Fruit fly (Drosophila melanogaster) whole organism, embryonic: ENCODE measurements around the gene CG11178.

Source experiments
- Atf6 ChIP-seq: fragments of 200-800 bp; sonication (Bioruptor generic); IDR thresholded peaks from 2 replicates; pipeline ENCODE4 v1.3.6; 2022; ENCODE audit warnings: missing biosample characterization, missing genetic modification characterization
- CG10209 ChIP-seq: fragments of 200-800 bp; sonication (Bioruptor generic); optimal IDR thresholded peaks from 3 replicates; lab custom pipeline; 2017; ENCODE audit warnings: missing biosample characterization, mild to moderate bottlenecking, missing genetic modification characterization, missing genetic modification reagents
- CG10321 ChIP-seq: fragments of 200-800 bp; sonication (Bioruptor generic); IDR thresholded peaks from 2 replicates; pipeline ENCODE4 v1.3.6; 2022; ENCODE audit warnings: missing biosample characterization, missing genetic modification characterization
- CG10654 ChIP-seq: fragments of 200-800 bp; sonication (Bioruptor generic); optimal IDR thresholded peaks from 2 replicates; lab custom pipeline; 2016; ENCODE audit warnings: missing biosample characterization, missing genetic modification characterization
- CG11695 ChIP-seq: fragments of 200-800 bp; sonication (Bioruptor generic); IDR thresholded peaks from 3 replicates; pipeline ENCODE4 v1.3.6; 2022; ENCODE audit warnings: missing biosample characterization, missing genetic modification characterization
- CG12659 ChIP-seq: fragments of 200-800 bp; sonication (Bioruptor generic); optimal IDR thresholded peaks from 3 replicates; lab custom pipeline; 2017; ENCODE audit warnings: mild to moderate bottlenecking, missing biosample characterization, missing genetic modification reagents, missing genetic modification characterization
- CG30403 ChIP-seq: fragments of 200-800 bp; sonication (Bioruptor generic); optimal IDR thresholded peaks from 3 replicates; lab custom pipeline; 2016; ENCODE audit warnings: missing biosample characterization, missing genetic modification characterization
- CG4328 ChIP-seq: fragments of 200-800 bp; sonication (Bioruptor generic); optimal IDR thresholded peaks from 3 replicates; lab custom pipeline; 2017; ENCODE audit warnings: missing biosample characterization, missing genetic modification reagents, missing genetic modification characterization
- CG4730 ChIP-seq: fragments of 200-800 bp; sonication (Bioruptor generic); IDR thresholded peaks from 2 replicates; pipeline ENCODE4 v1.3.6; 2022; ENCODE audit warnings: missing biosample characterization, missing genetic modification characterization
- CG6765 ChIP-seq: fragments of 200-800 bp; sonication (Bioruptor generic); optimal IDR thresholded peaks from 3 replicates; lab custom pipeline; 2017; ENCODE audit warnings: missing biosample characterization, mild to moderate bottlenecking, missing genetic modification characterization
- CG7357 ChIP-seq: fragments of 200-800 bp; sonication (Bioruptor generic); IDR thresholded peaks from 3 replicates; pipeline ENCODE4 v1.3.6; 2022; ENCODE audit warnings: missing biosample characterization, missing genetic modification characterization
- CG7839 ChIP-seq: fragments of 200-800 bp; sonication (Bioruptor generic); optimal IDR thresholded peaks from 3 replicates; lab custom pipeline; 2018; ENCODE audit warnings: missing biosample characterization, mild to moderate bottlenecking, missing genetic modification characterization, moderate library complexity
- CG8290 ChIP-seq, 3 experiments: fragments of 200-800 bp; sonication (Bioruptor generic); optimal IDR thresholded peaks; 2 replicates each; lab custom pipeline; 2016 to 2019; ENCODE audit warnings: missing biosample characterization in 3 of 3, missing genetic modification characterization in 3 of 3, mild to moderate bottlenecking in 2 of 3, moderate library complexity in 1 of 3
- CG9932 ChIP-seq: fragments of 200-800 bp; sonication (Bioruptor generic); IDR thresholded peaks from 2 replicates; pipeline ENCODE4 v1.3.6; 2022; ENCODE audit warnings: missing biosample characterization, missing genetic modification characterization
- CTCF ChIP-seq: fragments of 200-800 bp; sonication (Bioruptor generic); optimal IDR thresholded peaks from 2 replicates; lab custom pipeline; 2017; ENCODE audit warnings: missing biosample characterization, mild to moderate bottlenecking, missing genetic modification characterization, moderate library complexity
- CrebB ChIP-seq: fragments of 200-800 bp; sonication (Bioruptor generic); optimal IDR thresholded peaks from 3 replicates; lab custom pipeline; 2018; ENCODE audit warnings: missing biosample characterization, mild to moderate bottlenecking, missing genetic modification characterization
- Dbx ChIP-seq: fragments of 200-800 bp; sonication (Bioruptor generic); IDR thresholded peaks from 3 replicates; pipeline ENCODE4 v1.3.6; 2022; ENCODE audit warnings: missing biosample characterization, missing genetic modification characterization
- HHEX ChIP-seq: fragments of 200-800 bp; sonication (Bioruptor generic); optimal IDR thresholded peaks from 3 replicates; lab custom pipeline; 2017; ENCODE audit warnings: missing biosample characterization, mild to moderate bottlenecking, missing genetic modification characterization, missing genetic modification reagents
- Hmr ChIP-seq: fragments of 200-800 bp; sonication (Bioruptor generic); optimal IDR thresholded peaks from 3 replicates; lab custom pipeline; 2017; ENCODE audit warnings: mild to moderate bottlenecking, missing biosample characterization, missing genetic modification reagents, missing genetic modification characterization
- MTF-1 ChIP-seq: fragments of 200-800 bp; sonication (Bioruptor generic); optimal IDR thresholded peaks from 2 replicates; lab custom pipeline; 2018; ENCODE audit warnings: missing biosample characterization, mild to moderate bottlenecking, missing genetic modification characterization, borderline replicate concordance
- NFAT ChIP-seq: fragments of 200-800 bp; sonication (Bioruptor generic); IDR thresholded peaks from 2 replicates; pipeline ENCODE4 v1.3.6; 2022; ENCODE audit warnings: missing biosample characterization, missing genetic modification characterization
- PHDP ChIP-seq: fragments of 200-800 bp; sonication (Bioruptor generic); optimal IDR thresholded peaks from 3 replicates; lab custom pipeline; 2018; ENCODE audit warnings: missing biosample characterization, mild to moderate bottlenecking, missing genetic modification characterization, moderate library complexity
- Rx ChIP-seq: fragments of 200-800 bp; sonication (Bioruptor generic); IDR thresholded peaks from 2 replicates; pipeline ENCODE4 v1.3.6; 2022; ENCODE audit warnings: missing biosample characterization, missing genetic modification characterization
- Vsx1 ChIP-seq: fragments of 200-800 bp; sonication (Bioruptor generic); optimal IDR thresholded peaks from 2 replicates; lab custom pipeline; 2017; ENCODE audit warnings: missing biosample characterization, mild to moderate bottlenecking, missing genetic modification characterization, missing genetic modification reagents
- Xrp1 ChIP-seq: fragments of 200-800 bp; sonication (Bioruptor generic); IDR thresholded peaks from 2 replicates; pipeline ENCODE4 v1.3.6; 2022; ENCODE audit warnings: missing biosample characterization, missing genetic modification characterization
- ab ChIP-seq: fragments of 200-800 bp; sonication (Bioruptor generic); optimal IDR thresholded peaks from 2 replicates; lab custom pipeline; 2016; ENCODE audit warnings: missing biosample characterization, missing genetic modification characterization
- caup ChIP-seq: fragments of 200-800 bp; sonication (Bioruptor generic); optimal IDR thresholded peaks from 3 replicates; lab custom pipeline; 2017; ENCODE audit warnings: missing biosample characterization, mild to moderate bottlenecking, missing genetic modification characterization, moderate library complexity; ENCODE audit not compliant: severe bottlenecking
- dmrt11E ChIP-seq: fragments of 200-800 bp; sonication (Bioruptor generic); optimal IDR thresholded peaks from 3 replicates; lab custom pipeline; 2018; ENCODE audit warnings: missing biosample characterization, mild to moderate bottlenecking, missing genetic modification characterization, moderate library complexity
- exex ChIP-seq: fragments of 200-800 bp; sonication (Bioruptor generic); optimal IDR thresholded peaks from 4 replicates; lab custom pipeline; 2018; ENCODE audit warnings: missing biosample characterization, mild to moderate bottlenecking, missing genetic modification characterization, moderate library complexity
- fd3F ChIP-seq: fragments of 200-800 bp; sonication (Bioruptor generic); optimal IDR thresholded peaks from 2 replicates; lab custom pipeline; 2018; ENCODE audit warnings: missing biosample characterization, mild to moderate bottlenecking, missing genetic modification characterization, moderate library complexity
- fd64A ChIP-seq: fragments of 200-800 bp; sonication (Bioruptor generic); optimal IDR thresholded peaks from 3 replicates; lab custom pipeline; 2018; ENCODE audit warnings: missing biosample characterization, mild to moderate bottlenecking, missing genetic modification characterization
- gce ChIP-seq: fragments of 200-800 bp; sonication (Bioruptor generic); IDR thresholded peaks from 3 replicates; pipeline ENCODE4 v1.3.6; 2022; ENCODE audit warnings: missing biosample characterization, missing genetic modification characterization
- gcm ChIP-seq: fragments of 200-800 bp; sonication (Bioruptor generic); optimal IDR thresholded peaks from 2 replicates; lab custom pipeline; 2019; ENCODE audit warnings: missing biosample characterization, mild to moderate bottlenecking, missing genetic modification characterization, moderate library complexity
- grn ChIP-seq: fragments of 200-800 bp; sonication (Bioruptor generic); optimal IDR thresholded peaks from 3 replicates; lab custom pipeline; 2017; ENCODE audit warnings: missing biosample characterization, missing genetic modification characterization
- ham ChIP-seq: fragments of 200-800 bp; sonication (Bioruptor generic); IDR thresholded peaks from 2 replicates; pipeline ENCODE4 v1.3.6; 2022; ENCODE audit warnings: missing biosample characterization, missing genetic modification characterization
- kah ChIP-seq: fragments of 200-800 bp; sonication (Bioruptor generic); optimal IDR thresholded peaks from 2 replicates; lab custom pipeline; 2018; ENCODE audit warnings: missing biosample characterization, mild to moderate bottlenecking, missing genetic modification characterization
- ken ChIP-seq: fragments of 200-800 bp; sonication (Bioruptor generic); IDR thresholded peaks from 3 replicates; pipeline ENCODE4 v1.3.6; 2022; ENCODE audit warnings: missing biosample characterization, missing genetic modification characterization
- klu ChIP-seq: fragments of 200-800 bp; sonication (Bioruptor generic); IDR thresholded peaks from 2 replicates; pipeline ENCODE4 v1.3.6; 2022; ENCODE audit warnings: missing biosample characterization, missing genetic modification characterization
- maf-S ChIP-seq: fragments of 200-800 bp; sonication (Bioruptor generic); optimal IDR thresholded peaks from 2 replicates; lab custom pipeline; 2016; ENCODE audit warnings: missing biosample characterization, missing genetic modification characterization
- nau ChIP-seq: fragments of 200-800 bp; sonication (Bioruptor generic); optimal IDR thresholded peaks from 3 replicates; lab custom pipeline; 2017; ENCODE audit warnings: missing biosample characterization, mild to moderate bottlenecking, missing genetic modification characterization, missing genetic modification reagents
- psq ChIP-seq: fragments of 200-800 bp; sonication (Bioruptor generic); optimal IDR thresholded peaks from 2 replicates; lab custom pipeline; 2017; ENCODE audit warnings: missing biosample characterization, missing genetic modification characterization
- pzg ChIP-seq: fragments of 200-800 bp; sonication (Bioruptor generic); optimal IDR thresholded peaks from 3 replicates; lab custom pipeline; 2018; ENCODE audit warnings: missing biosample characterization, mild to moderate bottlenecking, missing genetic modification characterization, moderate library complexity
- schlank ChIP-seq: fragments of 200-800 bp; sonication (Bioruptor generic); optimal IDR thresholded peaks from 2 replicates; lab custom pipeline; 2018; ENCODE audit warnings: missing biosample characterization, mild to moderate bottlenecking, missing genetic modification characterization
- sens ChIP-seq: fragments of 200-800 bp; sonication (Bioruptor generic); peaks from one replicate; lab custom pipeline; 2016; ENCODE audit warnings: missing biosample characterization, missing genetic modification characterization
- sr ChIP-seq: fragments of 200-800 bp; sonication (Bioruptor generic); IDR thresholded peaks from 3 replicates; pipeline ENCODE4 v1.3.6; 2022; ENCODE audit warnings: missing biosample characterization, missing genetic modification characterization
- toy ChIP-seq: fragments of 200-800 bp; sonication (Bioruptor generic); IDR thresholded peaks from 2 replicates; pipeline ENCODE4 v1.3.6; 2022; ENCODE audit warnings: missing biosample characterization, missing genetic modification characterization
- ttk ChIP-seq: fragments of 200-800 bp; sonication (Bioruptor generic); IDR thresholded peaks from 2 replicates; pipeline ENCODE4 v2.1.2; 2022; ENCODE audit warnings: missing biosample characterization, missing genetic modification characterization
- usp ChIP-seq: fragments of >200 bp; optimal IDR thresholded peaks from 2 replicates; lab custom pipeline; 2017; ENCODE audit warnings: missing biosample characterization, missing genetic modification characterization
- vfl ChIP-seq: fragments of 200-800 bp; sonication (Bioruptor generic); optimal IDR thresholded peaks from 2 replicates; lab custom pipeline; 2016; ENCODE audit warnings: missing biosample characterization, missing genetic modification characterization
- wek ChIP-seq: fragments of 200-800 bp; sonication (Bioruptor generic); optimal IDR thresholded peaks from 3 replicates; lab custom pipeline; 2018; ENCODE audit warnings: missing biosample characterization, mild to moderate bottlenecking, missing genetic modification characterization, moderate library complexity

The CG11178 gene

DNA sequence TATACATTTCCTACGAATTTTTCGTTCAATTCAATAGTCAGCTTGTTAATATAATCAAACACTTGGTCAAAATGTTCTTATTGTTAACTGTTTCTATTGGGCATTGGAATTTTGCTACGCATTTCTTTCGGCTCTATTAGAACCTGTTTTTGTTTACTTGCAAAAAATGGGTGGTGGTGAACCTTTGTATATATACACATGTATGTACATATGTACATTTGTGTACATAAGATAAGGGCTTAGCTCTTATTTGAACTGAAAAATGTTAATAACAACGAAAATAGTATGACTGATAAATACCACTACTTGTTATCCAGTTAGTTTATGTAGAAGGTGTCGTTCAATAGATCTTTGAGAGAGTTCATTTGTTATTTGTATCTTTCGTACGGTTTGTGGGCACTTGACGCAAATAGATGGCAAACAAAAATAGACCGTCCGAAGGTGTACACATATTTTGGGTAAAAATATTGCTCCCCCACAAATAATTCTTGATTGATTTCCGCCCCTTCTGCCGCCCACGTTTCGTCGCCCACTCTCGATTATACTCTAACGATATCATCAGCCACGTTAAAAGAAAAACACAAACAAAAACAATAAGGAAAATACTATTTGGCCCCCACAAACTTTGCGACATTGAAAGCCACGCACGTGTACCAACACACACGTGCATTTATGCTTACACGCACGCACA is 20.6 kb downstream of the CG11178 start (continued):
- TF ChIP-seq CTCF (GFP tag; lab: Kevin White, UChicago) (no peak), maf-S (peak; percentile 24), CG10321 (GFP tag; lab: Robert Waterston, UW) (no peak), kah (no peak), CG12659 (peak; percentile 5), ab (no peak), ttk (no peak), Dbx (GFP tag; lab: Robert Waterston, UW) (peak; percentile 20; the same call in 1 of the 3 replicates), Atf6 (GFP tag; lab: Robert Waterston, UW) (peak; percentile 67; the same call in 1 of the 2 replicates), CG7839 (tag; lab: Kevin White, UChicago) (peak; percentile 4), wek (GFP tag; lab: Kevin White, UChicago) (peak; percentile 46), fd3F (GFP tag; lab: Kevin White, UChicago) (peak; percentile 54), usp (no peak), CG30403 (GFP tag; lab: Kevin White, UChicago) (no peak), nau (GFP tag; lab: Kevin White, UChicago) (peak; percentile 34), CG10654 (GFP tag; lab: Kevin White, UChicago) (no peak), CG7357 (GFP tag; lab: Robert Waterston, UW) (no peak), CG4328 (peak; percentile 29), fd64A (no peak), ken (GFP tag; lab: Robert Waterston, UW) (no peak), exex (tag; lab: Kevin White, UChicago) (peak; percentile 16), gce (GFP tag; lab: Robert Waterston, UW) (0 out of 3 replicates have a peak, but pooled peaks have one; percentile 25), grn (GFP tag; lab: Kevin White, UChicago) (peak; percentile 7), PHDP (tag; lab: Kevin White, UChicago) (peak; percentile 48), CG4730 (GFP tag; lab: Robert Waterston, UW) (no peak), ham (GFP tag; lab: Robert Waterston, UW) (no peak), Xrp1 (GFP tag; lab: Robert Waterston, UW) (peak; percentile 36), toy (no peak), psq (no peak), Hmr (GFP tag; lab: Kevin White, UChicago) (peak; percentile 64), klu (GFP tag; lab: Robert Waterston, UW) (no peak), caup (peak; percentile 73), dmrt11E (tag; lab: Kevin White, UChicago) (peak; percentile 14), CrebB (tag; lab: Kevin White, UChicago) (peak; percentile 56), CG11695 (GFP tag; lab: Robert Waterston, UW) (0 out of 3 replicates have a peak, but pooled peaks have one; percentile 7), HHEX (peak; percentile 61), CG6765 (GFP tag; lab: Kevin White, UChicago) (peak; percentile 52), MTF-1 (GFP tag; lab: Kevin White, UChicago) (peak; percentile 3), CG9932 (GFP tag; lab: Robert Waterston, UW) (0 out of 2 replicates have a peak, but pooled peaks have one; percentile 29), Vsx1 (GFP tag; lab: Kevin White, UChicago) (peak; percentile 3), pzg (GFP tag; lab: Kevin White, UChicago) (no peak), Rx (no peak), gcm (GFP tag; lab: Kevin White, UChicago) (no peak), sr (GFP tag; lab: Robert Waterston, UW) (peak; percentile 89), CG8290 (GFP tag; optimal IDR thresholded peaks at IDR 0.05; lab: Kevin White, UChicago) (no peak), CG8290 (tag; optimal IDR thresholded peaks at IDR 0.05; lab: Kevin White, UChicago) (peak in 1 of 2 experiments; percentile 84), CG10209 (GFP tag; lab: Kevin White, UChicago) (peak; percentile 49), vfl (GFP tag; lab: Kevin White, UChicago) (no peak), schlank (tag; lab: Kevin White, UChicago) (peak; percentile 67), sens (GFP tag; lab: Kevin White, UChicago) (peak; percentile 80), NFAT (GFP tag; lab: Robert Waterston, UW) (peak; percentile 56; the same call in 1 of the 2 replicates)
